Fruit fly (Drosophila melanogaster) whole organism, embryonic: ENCODE measurements around the gene CG8149.

Source experiments
- Abd-B ChIP-seq: fragments of 200-800 bp; sonication (Bioruptor generic); optimal IDR thresholded peaks from 2 replicates; lab custom pipeline; 2018; ENCODE audit warnings: missing biosample characterization, mild to moderate bottlenecking, missing genetic modification characterization, moderate library complexity
- Antp ChIP-seq: fragments of 200-800 bp; sonication (Bioruptor generic); optimal IDR thresholded peaks from 3 replicates; lab custom pipeline; 2016; ENCODE audit warnings: missing biosample characterization, missing genetic modification characterization
- Atf6 ChIP-seq: fragments of 200-800 bp; sonication (Bioruptor generic); IDR thresholded peaks from 2 replicates; pipeline ENCODE4 v1.3.6; 2022; ENCODE audit warnings: missing biosample characterization, missing genetic modification characterization
- BtbVII ChIP-seq: fragments of 200-800 bp; sonication (Bioruptor generic); optimal IDR thresholded peaks from 3 replicates; lab custom pipeline; 2017; ENCODE audit warnings: missing biosample characterization, mild to moderate bottlenecking, missing genetic modification characterization
- CG10209 ChIP-seq: fragments of 200-800 bp; sonication (Bioruptor generic); optimal IDR thresholded peaks from 3 replicates; lab custom pipeline; 2017; ENCODE audit warnings: missing biosample characterization, mild to moderate bottlenecking, missing genetic modification characterization, missing genetic modification reagents
- CG11093 ChIP-seq: fragments of 200-800 bp; sonication (Bioruptor generic); IDR thresholded peaks from 3 replicates; pipeline ENCODE4 v1.3.6; 2022; ENCODE audit warnings: missing biosample characterization, missing genetic modification characterization
- CG11695 ChIP-seq: fragments of 200-800 bp; sonication (Bioruptor generic); IDR thresholded peaks from 3 replicates; pipeline ENCODE4 v1.3.6; 2022; ENCODE audit warnings: missing biosample characterization, missing genetic modification characterization
- CG11723 ChIP-seq: fragments of 200-800 bp; sonication (Bioruptor generic); optimal IDR thresholded peaks from 2 replicates; lab custom pipeline; 2017; ENCODE audit warnings: missing biosample characterization, mild to moderate bottlenecking, missing genetic modification characterization
- CG12071 ChIP-seq: fragments of 200-800 bp; sonication (Bioruptor generic); optimal IDR thresholded peaks from 3 replicates; lab custom pipeline; 2018; ENCODE audit warnings: missing biosample characterization, mild to moderate bottlenecking, missing genetic modification characterization
- CG14710 ChIP-seq: fragments of 200-800 bp; sonication (Bioruptor generic); optimal IDR thresholded peaks from 3 replicates; lab custom pipeline; 2019; ENCODE audit warnings: missing biosample characterization, mild to moderate bottlenecking, missing genetic modification characterization, moderate library complexity
- CG15269 ChIP-seq: fragments of 200-800 bp; sonication (Bioruptor generic); optimal IDR thresholded peaks from 2 replicates; lab custom pipeline; 2018; ENCODE audit warnings: missing biosample characterization, mild to moderate bottlenecking, missing genetic modification characterization, moderate library complexity
- CG15514 ChIP-seq: fragments of 200-800 bp; sonication (Bioruptor generic); optimal IDR thresholded peaks from 3 replicates; lab custom pipeline; 2017; ENCODE audit warnings: missing biosample characterization, missing genetic modification characterization, mild to moderate bottlenecking, moderate library complexity, missing genetic modification reagents
- CG1602 ChIP-seq: fragments of 200-800 bp; sonication (Bioruptor generic); optimal IDR thresholded peaks from 3 replicates; lab custom pipeline; 2016; ENCODE audit warnings: missing biosample characterization, missing genetic modification characterization
- CG1603 ChIP-seq: fragments of 200-800 bp; sonication (Bioruptor generic); optimal IDR thresholded peaks from 2 replicates; lab custom pipeline; 2019; ENCODE audit warnings: missing biosample characterization, mild to moderate bottlenecking, missing genetic modification characterization, moderate library complexity
- CG17385 ChIP-seq: fragments of 200-800 bp; sonication (Bioruptor generic); optimal IDR thresholded peaks from 3 replicates; lab custom pipeline; 2018; ENCODE audit warnings: missing biosample characterization, mild to moderate bottlenecking, missing genetic modification characterization
- CG17802 ChIP-seq: fragments of 200-800 bp; sonication (Bioruptor generic); optimal IDR thresholded peaks from 2 replicates; lab custom pipeline; 2018; ENCODE audit warnings: missing biosample characterization, mild to moderate bottlenecking, missing genetic modification characterization, moderate library complexity
- CG17829 ChIP-seq: fragments of 200-800 bp; optimal IDR thresholded peaks from 2 replicates; lab custom pipeline; 2019; ENCODE audit warnings: missing biosample characterization, mild to moderate bottlenecking, missing genetic modification characterization, moderate library complexity
- CG1792 ChIP-seq: fragments of 200-800 bp; sonication (Bioruptor generic); optimal IDR thresholded peaks from 2 replicates; lab custom pipeline; 2016; ENCODE audit warnings: missing biosample characterization, missing genetic modification characterization
- CG6654 ChIP-seq: fragments of 200-800 bp; sonication (Bioruptor generic); optimal IDR thresholded peaks from 2 replicates; lab custom pipeline; 2017; ENCODE audit warnings: missing biosample characterization, mild to moderate bottlenecking, missing genetic modification characterization
- CG6854 ChIP-seq: fragments of 200-800 bp; sonication (Bioruptor generic); optimal IDR thresholded peaks from 3 replicates; lab custom pipeline; 2017; ENCODE audit warnings: missing biosample characterization, mild to moderate bottlenecking, missing genetic modification characterization
- CG7987 ChIP-seq: fragments of 200-800 bp; sonication (Bioruptor generic); optimal IDR thresholded peaks from 2 replicates; lab custom pipeline; 2018; ENCODE audit warnings: missing biosample characterization, mild to moderate bottlenecking, missing genetic modification characterization, moderate library complexity
- Deaf1 ChIP-seq: fragments of 200-800 bp; optimal IDR thresholded peaks from 3 replicates; lab custom pipeline; 2019; ENCODE audit warnings: missing biosample characterization, mild to moderate bottlenecking, missing genetic modification characterization, moderate library complexity
- Dek ChIP-seq: fragments of 200-800 bp; sonication (Bioruptor generic); optimal IDR thresholded peaks from 3 replicates; lab custom pipeline; 2019; ENCODE audit warnings: missing biosample characterization, mild to moderate bottlenecking, missing genetic modification characterization, moderate library complexity
- Fer3 ChIP-seq: fragments of 200-800 bp; sonication (Bioruptor generic); optimal IDR thresholded peaks from 2 replicates; lab custom pipeline; 2018; ENCODE audit warnings: missing biosample characterization, mild to moderate bottlenecking, missing genetic modification characterization, moderate library complexity
- GATAe ChIP-seq: fragments of 200-800 bp; sonication (Bioruptor generic); conservative IDR thresholded peaks from 2 replicates; pipeline ENCODE4 v1.3.6; 2022; ENCODE audit warnings: missing biosample characterization, missing genetic modification characterization
- HLH3B ChIP-seq: fragments of 200-800 bp; sonication (Bioruptor generic); IDR thresholded peaks from 2 replicates; pipeline ENCODE4 v1.3.6; 2022; ENCODE audit warnings: missing biosample characterization, missing genetic modification characterization
- Hey ChIP-seq: fragments of 200-800 bp; sonication (Bioruptor generic); optimal IDR thresholded peaks from 3 replicates; lab custom pipeline; 2018; ENCODE audit warnings: missing biosample characterization, mild to moderate bottlenecking, missing genetic modification characterization
- Lim3 ChIP-seq: fragments of 200-800 bp; sonication (Bioruptor generic); IDR thresholded peaks from 2 replicates; pipeline ENCODE4 v1.3.6; 2022; ENCODE audit warnings: missing biosample characterization, missing genetic modification characterization
- Med ChIP-seq: fragments of 200-800 bp; sonication (Bioruptor generic); peaks from one replicate; lab custom pipeline; 2016; ENCODE audit warnings: missing biosample characterization, missing genetic modification characterization, mild to moderate bottlenecking, inconsistent platforms, moderate library complexity
- Opbp ChIP-seq: fragments of 200-800 bp; sonication (Bioruptor generic); IDR thresholded peaks from 3 replicates; pipeline ENCODE4 v1.3.6; 2022; ENCODE audit warnings: missing biosample characterization, missing genetic modification characterization; ENCODE audit not compliant: partially characterized antibody
- Rx ChIP-seq: fragments of 200-800 bp; sonication (Bioruptor generic); IDR thresholded peaks from 2 replicates; pipeline ENCODE4 v1.3.6; 2022; ENCODE audit warnings: missing biosample characterization, missing genetic modification characterization
- abd-A ChIP-seq: fragments of 200-800 bp; sonication (Bioruptor generic); optimal IDR thresholded peaks from 3 replicates; lab custom pipeline; 2019; ENCODE audit warnings: missing biosample characterization, mild to moderate bottlenecking, missing genetic modification characterization, moderate library complexity
- caup ChIP-seq: fragments of 200-800 bp; sonication (Bioruptor generic); optimal IDR thresholded peaks from 3 replicates; lab custom pipeline; 2017; ENCODE audit warnings: missing biosample characterization, mild to moderate bottlenecking, missing genetic modification characterization, moderate library complexity; ENCODE audit not compliant: severe bottlenecking
- chif ChIP-seq, 2 experiments: fragments of 200-800 bp; sonication (Bioruptor generic); optimal IDR thresholded peaks; 3 replicates each; lab custom pipeline; 2016; ENCODE audit warnings: missing biosample characterization in 2 of 2, missing genetic modification characterization in 2 of 2
- chinmo ChIP-seq: fragments of 200-800 bp; sonication (Bioruptor generic); IDR thresholded peaks from 4 replicates; pipeline ENCODE4 v1.3.6; 2022; ENCODE audit warnings: missing biosample characterization, missing genetic modification characterization; ENCODE audit not compliant: partially characterized antibody
- da ChIP-seq: fragments of 200-800 bp; sonication (Bioruptor generic); optimal IDR thresholded peaks from 2 replicates; lab custom pipeline; 2016; ENCODE audit warnings: missing biosample characterization, missing genetic modification characterization
- dati ChIP-seq: fragments of 200-800 bp; sonication (Bioruptor generic); IDR thresholded peaks from 2 replicates; pipeline ENCODE4 v1.3.6; 2022; ENCODE audit warnings: missing biosample characterization, missing genetic modification characterization
- exex ChIP-seq: fragments of 200-800 bp; sonication (Bioruptor generic); optimal IDR thresholded peaks from 4 replicates; lab custom pipeline; 2018; ENCODE audit warnings: missing biosample characterization, mild to moderate bottlenecking, missing genetic modification characterization, moderate library complexity
- gcm2 ChIP-seq: fragments of 200-800 bp; sonication (Bioruptor generic); optimal IDR thresholded peaks from 2 replicates; lab custom pipeline; 2016; ENCODE audit warnings: missing biosample characterization, missing genetic modification characterization
- lbe ChIP-seq: fragments of 200-800 bp; sonication (Bioruptor generic); optimal IDR thresholded peaks from 2 replicates; lab custom pipeline; 2016; ENCODE audit warnings: missing biosample characterization, mild to moderate bottlenecking, missing genetic modification characterization
- mirr ChIP-seq: fragments of 200-800 bp; sonication (Bioruptor generic); optimal IDR thresholded peaks from 3 replicates; lab custom pipeline; 2018; ENCODE audit warnings: missing biosample characterization, mild to moderate bottlenecking, missing genetic modification characterization
- pan ChIP-seq, 4 experiments: fragments of >200 bp in 3 of 4; fragments of 200-800 bp in 1 of 4; sonication (Bioruptor generic) in 1 of 4; optimal IDR thresholded peaks in 3 of 4; IDR thresholded peaks in 1 of 4; 2 replicates each; pipeline versions ENCODE4 v1.3.6 to Lab custom; 2017 to 2022; ENCODE audit warnings: missing biosample characterization in 2 of 4, missing genetic modification characterization in 2 of 4, mixed read lengths in 1 of 4
- pb ChIP-seq: fragments of 200-800 bp; sonication (Bioruptor generic); optimal IDR thresholded peaks from 3 replicates; lab custom pipeline; 2016; ENCODE audit warnings: missing biosample characterization, missing genetic modification characterization
- schlank ChIP-seq: fragments of 200-800 bp; sonication (Bioruptor generic); optimal IDR thresholded peaks from 2 replicates; lab custom pipeline; 2018; ENCODE audit warnings: missing biosample characterization, mild to moderate bottlenecking, missing genetic modification characterization
- sens ChIP-seq: fragments of 200-800 bp; sonication (Bioruptor generic); peaks from one replicate; lab custom pipeline; 2016; ENCODE audit warnings: missing biosample characterization, missing genetic modification characterization
- toy ChIP-seq: fragments of 200-800 bp; sonication (Bioruptor generic); IDR thresholded peaks from 2 replicates; pipeline ENCODE4 v1.3.6; 2022; ENCODE audit warnings: missing biosample characterization, missing genetic modification characterization
- wek ChIP-seq: fragments of 200-800 bp; sonication (Bioruptor generic); optimal IDR thresholded peaks from 3 replicates; lab custom pipeline; 2018; ENCODE audit warnings: missing biosample characterization, mild to moderate bottlenecking, missing genetic modification characterization, moderate library complexity

CG8149 gene

DNA sequence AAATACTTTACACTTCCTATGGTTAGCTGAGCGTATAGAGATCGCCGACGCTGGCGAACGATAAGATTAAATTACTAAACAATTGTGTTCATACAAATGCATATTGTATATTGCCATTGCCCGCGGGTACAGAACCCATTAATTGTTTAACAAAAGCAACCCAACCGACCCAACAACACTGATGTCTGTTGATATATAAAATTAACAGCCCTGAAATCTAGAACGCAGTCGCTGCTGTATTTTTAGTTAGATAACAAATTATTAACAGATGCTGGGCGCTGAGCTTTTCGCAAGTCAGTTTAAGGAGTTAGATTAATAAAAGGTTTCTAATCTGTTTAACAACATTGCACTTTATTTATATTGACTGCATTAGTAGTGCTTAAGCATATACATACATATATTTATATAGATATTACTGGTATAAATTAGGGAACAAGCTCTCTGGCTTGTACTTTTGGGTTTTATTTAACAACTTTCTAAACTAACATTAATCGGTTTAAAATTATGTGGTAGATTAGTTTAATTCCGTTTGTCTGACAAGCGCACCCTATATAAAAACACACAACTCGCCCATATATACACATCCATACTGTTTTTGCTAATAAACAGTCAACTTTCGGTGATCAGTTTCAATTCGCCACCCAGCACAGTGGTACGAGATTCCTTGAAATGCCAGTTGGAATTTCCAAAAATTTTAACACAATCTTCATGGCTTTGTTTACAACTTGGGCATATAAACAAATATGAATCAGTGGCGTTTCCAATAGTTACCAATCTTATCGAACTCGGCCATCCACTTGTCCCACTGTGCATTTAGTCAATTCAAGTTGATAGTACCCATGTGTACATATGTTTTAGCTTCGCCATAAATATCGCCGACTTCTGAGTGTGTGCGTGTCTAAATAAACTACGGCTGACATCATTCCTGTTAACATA is 23.7 kb downstream of the CG8149 start (continued):
- peak; percentile 77 for TF ChIP-seq CG17385 (GFP tag; lab: Kevin White, UChicago)
- peak; percentile 88 for TF ChIP-seq pb
- peak; percentile 92 for TF ChIP-seq schlank
- TF ChIP-seq da (GFP tag; lab: Kevin White, UChicago): peak; percentile 64
- TF ChIP-seq lbe (GFP tag; lab: Kevin White, UChicago): peak; percentile 95
- TF ChIP-seq HLH3B (GFP tag; lab: Robert Waterston, UW): peak; percentile 90
- peak; percentile 83 for TF ChIP-seq Abd-B (GFP tag; lab: Kevin White, UChicago)
- TF ChIP-seq toy (GFP tag; lab: Robert Waterston, UW): peak; percentile 84
- peak; percentile 74 for TF ChIP-seq CG17829 (tag; lab: Kevin White, UChicago)
- peak; percentile 73 for TF ChIP-seq CG10209 (GFP tag; lab: Kevin White, UChicago)
- TF ChIP-seq wek (GFP tag; lab: Kevin White, UChicago): peak; percentile 65
- no peak for TF ChIP-seq CG11723 (GFP tag; lab: Kevin White, UChicago)
- TF ChIP-seq CG17802 (tag; lab: Kevin White, UChicago): peak; percentile 64
- TF ChIP-seq gcm2 (GFP tag; lab: Kevin White, UChicago): peak; percentile 51
- peak; percentile 95 for TF ChIP-seq Antp (GFP tag; lab: Kevin White, UChicago)
- TF ChIP-seq CG12071 (GFP tag; lab: Kevin White, UChicago): peak; percentile 95
- no peak for TF ChIP-seq CG1603 (tag; lab: Kevin White, UChicago)
- TF ChIP-seq GATAe: peak; percentile 93
- no peak for TF ChIP-seq pan (optimal IDR thresholded peaks at IDR 0.05; lab: Kevin White, UChicago)
- TF ChIP-seq pan (GFP tag; optimal IDR thresholded peaks at IDR 0.05 in 1 of 2, IDR thresholded peaks at IDR 0.05 in 1 of 2): peak in 1 of 2 experiments; percentile 94
- TF ChIP-seq CG1602: peak; percentile 63
- TF ChIP-seq Lim3 (GFP tag; lab: Robert Waterston, UW): no peak
- TF ChIP-seq chif (GFP tag; optimal IDR thresholded peaks at IDR 0.05; lab: Kevin White, UChicago): peak; percentile 72 to 94
- peak; percentile 74 for TF ChIP-seq CG6654 (GFP tag; lab: Kevin White, UChicago)
- TF ChIP-seq Dek: peak; percentile 83
- TF ChIP-seq CG1792 (GFP tag; lab: Kevin White, UChicago): peak; percentile 93
- TF ChIP-seq CG14710: peak; percentile 35

DNA sequence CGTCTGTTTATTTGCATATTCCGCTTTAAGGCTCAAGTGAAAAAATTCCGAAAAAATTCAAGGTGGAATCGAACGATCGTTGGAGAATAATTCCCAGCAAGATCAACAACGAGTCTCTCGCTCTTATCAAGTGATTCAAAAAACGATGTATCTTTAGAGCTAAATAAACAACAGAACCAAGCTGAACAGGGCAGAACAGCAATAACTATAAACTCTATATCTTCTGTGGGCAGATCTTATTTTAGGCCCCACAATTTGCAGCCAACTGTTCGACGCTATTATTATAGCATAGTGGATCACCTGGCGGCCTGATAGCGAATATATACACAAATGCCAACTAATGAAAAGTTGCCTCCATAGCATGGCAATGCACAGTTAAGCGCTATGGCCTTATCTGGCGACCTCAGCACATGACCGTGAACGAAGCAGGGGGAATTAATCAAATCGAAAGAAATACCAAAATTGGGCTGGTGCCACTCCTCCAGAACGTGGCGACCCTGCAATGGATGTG is 25.0 kb downstream of the CG8149 start:
- TF ChIP-seq CG7987 (GFP tag; lab: Kevin White, UChicago) (peak; percentile 79), Atf6 (GFP tag; lab: Robert Waterston, UW) (peak; percentile 45; the same call in 1 of the 2 replicates), Med (GFP tag; lab: Kevin White, UChicago) (peak; percentile 53), chinmo (GFP tag; lab: Robert Waterston, UW) (peak; percentile 82; the same call in 2 of the 4 replicates), abd-A (tag; lab: Kevin White, UChicago) (peak; percentile 33), Hey (peak; percentile 18), CG15269 (tag; lab: Kevin White, UChicago) (peak; percentile 9), BtbVII (GFP tag; lab: Kevin White, UChicago) (peak; percentile 18), mirr (GFP tag; lab: Kevin White, UChicago) (peak; percentile 80), Rx (GFP tag; lab: Robert Waterston, UW) (no peak), Fer3 (tag; lab: Kevin White, UChicago) (peak; percentile 25), Opbp (GFP tag; lab: Robert Waterston, UW) (no peak), CG11695 (GFP tag; lab: Robert Waterston, UW) (no peak), dati (GFP tag; lab: Robert Waterston, UW) (no peak), CG15514 (GFP tag; lab: Kevin White, UChicago) (peak; percentile 41), caup (peak; percentile 15), Deaf1 (tag; lab: Kevin White, UChicago) (peak; percentile 7), CG11093 (GFP tag; lab: Robert Waterston, UW) (no peak), CG6854 (GFP tag; lab: Kevin White, UChicago) (peak; percentile 17), exex (tag; lab: Kevin White, UChicago) (peak; percentile 72), sens (peak; percentile 15)
